Fruit fly (Drosophila melanogaster) whole organism, embryonic: ENCODE measurements around the gene Ndae1.

ENCODE experiments used
- Adf1 ChIP-seq: fragments of 200-800 bp; sonication (Bioruptor generic); IDR thresholded peaks from 2 replicates; pipeline ENCODE4 v1.3.6; 2022; ENCODE audit warnings: missing biosample characterization, missing genetic modification characterization
- BEAF-32 ChIP-seq: fragments of 200-800 bp; sonication (Bioruptor generic); optimal IDR thresholded peaks from 3 replicates; lab custom pipeline; 2017; ENCODE audit warnings: missing biosample characterization, missing genetic modification characterization, mild to moderate bottlenecking, moderate library complexity, missing genetic modification reagents
- Blimp-1 ChIP-seq: fragments of 200-800 bp; sonication (Bioruptor generic); optimal IDR thresholded peaks from 3 replicates; lab custom pipeline; 2018; ENCODE audit warnings: missing biosample characterization, missing genetic modification characterization, mild to moderate bottlenecking, moderate library complexity, missing genetic modification reagents
- BtbVII ChIP-seq: fragments of 200-800 bp; sonication (Bioruptor generic); optimal IDR thresholded peaks from 3 replicates; lab custom pipeline; 2017; ENCODE audit warnings: missing biosample characterization, mild to moderate bottlenecking, missing genetic modification characterization
- CG10462 ChIP-seq: fragments of 200-800 bp; sonication (Bioruptor generic); optimal IDR thresholded peaks from 2 replicates; lab custom pipeline; 2016; ENCODE audit warnings: missing biosample characterization, missing genetic modification characterization
- CG11085 ChIP-seq: fragments of 200-800 bp; sonication (Bioruptor generic); IDR thresholded peaks from 2 replicates; pipeline ENCODE4 v1.3.6; 2022; ENCODE audit warnings: missing biosample characterization, missing genetic modification characterization
- CG11093 ChIP-seq: fragments of 200-800 bp; sonication (Bioruptor generic); IDR thresholded peaks from 3 replicates; pipeline ENCODE4 v1.3.6; 2022; ENCODE audit warnings: missing biosample characterization, missing genetic modification characterization
- CG11560 ChIP-seq: fragments of 200-800 bp; sonication (Bioruptor generic); IDR thresholded peaks from 3 replicates; pipeline ENCODE4 v1.3.6; 2022; ENCODE audit warnings: missing biosample characterization, missing genetic modification characterization
- CG12155 ChIP-seq: fragments of 200-800 bp; sonication (Bioruptor generic); optimal IDR thresholded peaks from 3 replicates; lab custom pipeline; 2016; ENCODE audit warnings: missing biosample characterization, missing genetic modification characterization
- CG12659 ChIP-seq: fragments of 200-800 bp; sonication (Bioruptor generic); optimal IDR thresholded peaks from 3 replicates; lab custom pipeline; 2017; ENCODE audit warnings: mild to moderate bottlenecking, missing biosample characterization, missing genetic modification reagents, missing genetic modification characterization
- CG13287 ChIP-seq: fragments of 200-800 bp; sonication (Bioruptor generic); IDR thresholded peaks from 2 replicates; pipeline ENCODE4 v1.3.6; 2022; ENCODE audit warnings: missing biosample characterization, missing genetic modification characterization; ENCODE audit not compliant: partially characterized antibody
- CG13296 ChIP-seq: fragments of 200-800 bp; sonication (Bioruptor generic); optimal IDR thresholded peaks from 3 replicates; lab custom pipeline; 2018; ENCODE audit warnings: missing biosample characterization, mild to moderate bottlenecking, missing genetic modification characterization
- CG14441 ChIP-seq: fragments of 200-800 bp; sonication (Bioruptor generic); IDR thresholded peaks from 2 replicates; pipeline ENCODE4 v1.3.6; 2022; ENCODE audit warnings: missing biosample characterization, missing genetic modification characterization
- CG1529 ChIP-seq: fragments of 200-800 bp; sonication (Bioruptor generic); optimal IDR thresholded peaks from 3 replicates; lab custom pipeline; 2018; ENCODE audit warnings: missing biosample characterization, missing genetic modification characterization
- CG15479 ChIP-seq: fragments of 200-800 bp; sonication (Bioruptor generic); optimal IDR thresholded peaks from 3 replicates; lab custom pipeline; 2019; ENCODE audit warnings: missing biosample characterization, mild to moderate bottlenecking, missing genetic modification characterization, moderate library complexity
- CG17912 ChIP-seq: fragments of 200-800 bp; sonication (Bioruptor generic); optimal IDR thresholded peaks from 2 replicates; lab custom pipeline; 2018; ENCODE audit warnings: missing biosample characterization, mild to moderate bottlenecking, missing genetic modification characterization
- CG1832 ChIP-seq: fragments of 200-800 bp; sonication (Bioruptor generic); optimal IDR thresholded peaks from 2 replicates; lab custom pipeline; 2017; ENCODE audit warnings: missing biosample characterization, mild to moderate bottlenecking, missing genetic modification characterization, inconsistent platforms
- CG2202 ChIP-seq: fragments of 200-800 bp; sonication (Bioruptor generic); optimal IDR thresholded peaks from 2 replicates; lab custom pipeline; 2018; ENCODE audit warnings: missing biosample characterization, mild to moderate bottlenecking, missing genetic modification characterization
- CG5953 ChIP-seq: fragments of 200-800 bp; sonication (Bioruptor generic); IDR thresholded peaks from 2 replicates; pipeline ENCODE4 v1.3.6; 2022; ENCODE audit warnings: missing biosample characterization, missing genetic modification characterization
- CG6175 ChIP-seq: fragments of 200-800 bp; sonication (Bioruptor generic); IDR thresholded peaks from 3 replicates; pipeline ENCODE4 v1.3.6; 2022; ENCODE audit warnings: missing biosample characterization, missing genetic modification characterization
- CG8944 ChIP-seq: fragments of 200-800 bp; sonication (Bioruptor generic); optimal IDR thresholded peaks from 3 replicates; lab custom pipeline; 2016; ENCODE audit warnings: missing biosample characterization, missing genetic modification characterization
- Dad ChIP-seq: fragments of 200-800 bp; sonication (Bioruptor generic); optimal IDR thresholded peaks from 3 replicates; lab custom pipeline; 2016; ENCODE audit warnings: missing biosample characterization, missing genetic modification characterization
- Dip3 ChIP-seq: fragments of 200-800 bp; sonication (Bioruptor generic); optimal IDR thresholded peaks from 3 replicates; lab custom pipeline; 2016; ENCODE audit warnings: missing biosample characterization, missing genetic modification characterization
- Dp ChIP-seq: fragments of 200-800 bp; sonication (Bioruptor generic); optimal IDR thresholded peaks from 2 replicates; lab custom pipeline; 2018; ENCODE audit warnings: missing biosample characterization, mild to moderate bottlenecking, missing genetic modification characterization, moderate library complexity
- Elba2 ChIP-seq: fragments of 200-800 bp; sonication (Bioruptor generic); optimal IDR thresholded peaks from 3 replicates; lab custom pipeline; 2016; ENCODE audit warnings: missing biosample characterization, missing genetic modification characterization
- Fer1 ChIP-seq: fragments of 200-800 bp; sonication (Bioruptor generic); optimal IDR thresholded peaks from 2 replicates; lab custom pipeline; 2017; ENCODE audit warnings: missing biosample characterization, mild to moderate bottlenecking, missing genetic modification characterization
- Fer3 ChIP-seq: fragments of 200-800 bp; sonication (Bioruptor generic); optimal IDR thresholded peaks from 2 replicates; lab custom pipeline; 2018; ENCODE audit warnings: missing biosample characterization, mild to moderate bottlenecking, missing genetic modification characterization, moderate library complexity
- Hand ChIP-seq: fragments of 200-800 bp; sonication (Bioruptor generic); optimal IDR thresholded peaks from 2 replicates; lab custom pipeline; 2017; ENCODE audit warnings: mild to moderate bottlenecking, missing biosample characterization, missing genetic modification reagents, missing genetic modification characterization
- Lhr ChIP-seq: fragments of 200-800 bp; sonication (Bioruptor generic); optimal IDR thresholded peaks from 3 replicates; lab custom pipeline; 2017; ENCODE audit warnings: mild to moderate bottlenecking, missing biosample characterization, missing genetic modification reagents, missing genetic modification characterization
- Max ChIP-seq: fragments of 200-800 bp; sonication (Bioruptor generic); optimal IDR thresholded peaks from 2 replicates; lab custom pipeline; 2016; ENCODE audit warnings: missing biosample characterization, mild to moderate bottlenecking, missing genetic modification characterization
- Mes4 ChIP-seq: fragments of 200-800 bp; sonication (Bioruptor generic); optimal IDR thresholded peaks from 2 replicates; lab custom pipeline; 2016; ENCODE audit warnings: missing biosample characterization, missing genetic modification characterization
- NFAT ChIP-seq: fragments of 200-800 bp; sonication (Bioruptor generic); IDR thresholded peaks from 2 replicates; pipeline ENCODE4 v1.3.6; 2022; ENCODE audit warnings: missing biosample characterization, missing genetic modification characterization
- Xbp1 ChIP-seq: fragments of 200-800 bp; sonication (Bioruptor generic); optimal IDR thresholded peaks from 3 replicates; lab custom pipeline; 2016; ENCODE audit warnings: missing biosample characterization, mild to moderate bottlenecking, missing genetic modification characterization
- amos ChIP-seq: fragments of 200-800 bp; sonication (Bioruptor generic); IDR thresholded peaks from 2 replicates; pipeline ENCODE4 v1.3.6; 2022; ENCODE audit warnings: missing biosample characterization, missing genetic modification characterization; ENCODE audit not compliant: partially characterized antibody
- cad ChIP-seq: fragments of >200 bp; optimal IDR thresholded peaks from 2 replicates; lab custom pipeline; 2017; ENCODE audit warnings: missing biosample characterization, missing genetic modification characterization
- corto ChIP-seq: fragments of 200-800 bp; sonication (Bioruptor generic); optimal IDR thresholded peaks from 2 replicates; lab custom pipeline; 2016; ENCODE audit warnings: missing biosample characterization, mild to moderate bottlenecking, missing genetic modification characterization, moderate library complexity
- dimm ChIP-seq: fragments of 200-800 bp; sonication (Bioruptor generic); IDR thresholded peaks from 2 replicates; pipeline ENCODE4 v1.3.6; 2022; ENCODE audit warnings: missing biosample characterization, missing genetic modification characterization
- esg ChIP-seq: fragments of 200-800 bp; sonication (Bioruptor generic); conservative IDR thresholded peaks from 2 replicates; pipeline ENCODE4 v1.3.6; 2022; ENCODE audit warnings: missing biosample characterization, missing genetic modification characterization
- fd3F ChIP-seq: fragments of 200-800 bp; sonication (Bioruptor generic); optimal IDR thresholded peaks from 2 replicates; lab custom pipeline; 2018; ENCODE audit warnings: missing biosample characterization, mild to moderate bottlenecking, missing genetic modification characterization, moderate library complexity
- gsb-n ChIP-seq: fragments of 200-800 bp; sonication (Bioruptor generic); optimal IDR thresholded peaks from 3 replicates; lab custom pipeline; 2018; ENCODE audit warnings: missing biosample characterization, mild to moderate bottlenecking, missing genetic modification characterization
- ham ChIP-seq: fragments of 200-800 bp; sonication (Bioruptor generic); IDR thresholded peaks from 2 replicates; pipeline ENCODE4 v1.3.6; 2022; ENCODE audit warnings: missing biosample characterization, missing genetic modification characterization
- her ChIP-seq: fragments of 200-800 bp; sonication (Bioruptor generic); optimal IDR thresholded peaks from 2 replicates; lab custom pipeline; 2016; ENCODE audit warnings: missing biosample characterization, missing genetic modification characterization
- pita ChIP-seq: fragments of 200-800 bp; sonication (Bioruptor generic); optimal IDR thresholded peaks from 2 replicates; lab custom pipeline; 2017; ENCODE audit warnings: missing biosample characterization, mild to moderate bottlenecking, missing genetic modification characterization
- pnt ChIP-seq: fragments of 200-800 bp; sonication (Bioruptor generic); optimal IDR thresholded peaks from 3 replicates; lab custom pipeline; 2016; ENCODE audit warnings: missing biosample characterization, missing genetic modification characterization
- rib ChIP-seq: fragments of 200-800 bp; sonication (Bioruptor generic); IDR thresholded peaks from 2 replicates; pipeline ENCODE4 v1.3.6; 2022; ENCODE audit warnings: missing biosample characterization, missing genetic modification characterization
- toy ChIP-seq: fragments of 200-800 bp; sonication (Bioruptor generic); IDR thresholded peaks from 2 replicates; pipeline ENCODE4 v1.3.6; 2022; ENCODE audit warnings: missing biosample characterization, missing genetic modification characterization
- trh ChIP-seq: fragments of 200-800 bp; sonication (Bioruptor generic); optimal IDR thresholded peaks from 2 replicates; lab custom pipeline; 2016; ENCODE audit warnings: missing biosample characterization, missing genetic modification characterization
- vfl ChIP-seq: fragments of 200-800 bp; sonication (Bioruptor generic); optimal IDR thresholded peaks from 2 replicates; lab custom pipeline; 2016; ENCODE audit warnings: missing biosample characterization, missing genetic modification characterization
- wdn ChIP-seq: fragments of 200-800 bp; sonication (Bioruptor generic); IDR thresholded peaks from 2 replicates; pipeline ENCODE4 v1.3.6; 2022; ENCODE audit warnings: missing biosample characterization, missing genetic modification characterization
- z ChIP-seq: fragments of 200-800 bp; sonication (Bioruptor generic); IDR thresholded peaks from 3 replicates; pipeline ENCODE4 v1.3.6; 2022; ENCODE audit warnings: missing biosample characterization, missing genetic modification characterization

Ndae1 gene

DNA sequence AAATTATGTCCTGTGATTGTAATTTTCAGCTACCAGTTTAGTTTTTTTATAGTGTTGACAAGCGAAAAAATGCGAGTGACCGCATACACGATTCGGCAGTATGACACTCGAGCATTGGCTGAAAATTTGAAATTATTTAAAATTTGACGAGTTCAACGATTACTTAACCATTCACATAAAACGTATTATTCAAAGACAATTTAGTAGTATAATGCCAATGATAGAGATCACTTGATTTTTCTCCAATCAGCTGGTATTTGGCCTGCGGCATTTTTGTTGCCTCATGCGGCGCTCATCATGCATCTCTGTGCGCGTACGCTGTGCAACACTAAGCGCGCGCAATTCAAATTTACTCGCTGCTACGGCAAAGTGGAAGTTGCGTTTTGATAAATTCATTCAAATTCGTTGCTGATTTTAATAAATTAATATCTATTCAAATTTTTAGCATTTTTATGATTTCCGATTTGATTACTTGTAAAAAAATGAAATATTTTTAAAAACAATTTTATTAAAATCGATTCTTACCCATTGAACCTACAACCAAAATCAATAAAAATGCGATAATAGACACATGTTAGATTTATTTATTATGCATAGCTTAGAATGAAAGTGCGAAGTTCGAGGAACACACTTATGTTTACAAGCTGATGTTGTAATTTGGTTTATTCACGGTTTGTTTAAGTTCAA is 54.6 kb downstream of the Ndae1 start, which contains the start of gene CG4497 (continued):
- TF ChIP-seq toy (GFP tag; lab: Robert Waterston, UW) (peak; percentile 76), CG8944 (GFP tag; lab: Kevin White, UChicago) (peak; percentile 96), Blimp-1 (GFP tag; lab: Kevin White, UChicago) (peak; percentile 87), Fer3 (tag; lab: Kevin White, UChicago) (peak; percentile 85), Dad (GFP tag; lab: Kevin White, UChicago) (peak; percentile 95), CG15479 (GFP tag; lab: Kevin White, UChicago) (peak; percentile 33), ham (GFP tag; lab: Robert Waterston, UW) (peak; percentile 83; the same call in 1 of the 2 replicates), Max (peak; percentile 93), cad (GFP tag; lab: Kevin White, UChicago) (no peak), gsb-n (tag; lab: Kevin White, UChicago) (peak; percentile 52), Dip3 (GFP tag; lab: Kevin White, UChicago) (peak; percentile 98), z (GFP tag; lab: Robert Waterston, UW) (no peak), Xbp1 (GFP tag; lab: Kevin White, UChicago) (peak; percentile 97), CG13287 (GFP tag; lab: Robert Waterston, UW) (peak; percentile 82), NFAT (GFP tag; lab: Robert Waterston, UW) (peak; percentile 94), Hand (GFP tag; lab: Kevin White, UChicago) (peak; percentile 9), Adf1 (GFP tag; lab: Robert Waterston, UW) (peak; percentile 89), her (GFP tag; lab: Kevin White, UChicago) (peak; percentile 89), fd3F (peak; percentile 88), trh (GFP tag; lab: Kevin White, UChicago) (peak; percentile 75), Dp (GFP tag; lab: Kevin White, UChicago) (peak; percentile 90), CG5953 (GFP tag; lab: Robert Waterston, UW) (peak; percentile 82), pnt (GFP tag; lab: Kevin White, UChicago) (peak; percentile 96), rib (GFP tag; lab: Robert Waterston, UW) (peak; percentile 89), amos (GFP tag; lab: Robert Waterston, UW) (peak; percentile 67), CG6175 (GFP tag; lab: Robert Waterston, UW) (peak; percentile 82), corto (no peak), CG11093 (peak; percentile 92), Elba2 (GFP tag; lab: Kevin White, UChicago) (peak; percentile 60), CG14441 (peak; percentile 96), Fer1 (GFP tag; lab: Kevin White, UChicago) (peak; percentile 87), vfl (GFP tag; lab: Kevin White, UChicago) (peak; percentile 94), CG11085 (GFP tag; lab: Robert Waterston, UW) (peak; percentile 66), Lhr (GFP tag; lab: Kevin White, UChicago) (peak; percentile 53), esg (GFP tag; lab: Robert Waterston, UW) (peak; percentile 95), CG17912 (GFP tag; lab: Kevin White, UChicago) (peak; percentile 48), BEAF-32 (GFP tag; lab: Kevin White, UChicago) (peak; percentile 47), CG1832 (no peak), wdn (GFP tag; lab: Robert Waterston, UW) (peak; percentile 89), CG1529 (GFP tag; lab: Kevin White, UChicago) (peak; percentile 44), CG10462 (GFP tag; lab: Kevin White, UChicago) (peak; percentile 79), BtbVII (GFP tag; lab: Kevin White, UChicago) (peak; percentile 66), CG12155 (peak; percentile 100), CG12659 (GFP tag; lab: Kevin White, UChicago) (peak; percentile 87), CG13296 (GFP tag; lab: Kevin White, UChicago) (peak; percentile 78), CG11560 (tag; lab: Robert Waterston, UW) (peak; percentile 89; the same call in 2 of the 3 replicates), dimm (peak; percentile 81), pita (GFP tag; lab: Kevin White, UChicago) (no peak), Mes4 (GFP tag; lab: Kevin White, UChicago) (peak; percentile 86), CG2202 (tag; lab: Kevin White, UChicago) (peak; percentile 64)
